Fruit fly (Drosophila melanogaster) whole organism, embryonic: Measurements from ENCODE around the gene CG17202.

Experiments used
- Ada2b ChIP-seq: fragments of 200-800 bp; sonication (Bioruptor generic); IDR thresholded peaks from 2 replicates; pipeline ENCODE4 v1.3.6; 2022; ENCODE audit warnings: missing biosample characterization, missing genetic modification characterization
- Asciz ChIP-seq: fragments of 200-800 bp; sonication (Bioruptor generic); optimal IDR thresholded peaks from 2 replicates; lab custom pipeline; 2017; ENCODE audit warnings: missing biosample characterization, mild to moderate bottlenecking, missing genetic modification characterization, missing genetic modification reagents
- B-H2 ChIP-seq: fragments of 200-800 bp; sonication (Bioruptor generic); optimal IDR thresholded peaks from 2 replicates; lab custom pipeline; 2018; ENCODE audit warnings: missing biosample characterization, mild to moderate bottlenecking, missing genetic modification characterization
- C15 ChIP-seq: fragments of 200-800 bp; sonication (Bioruptor generic); IDR thresholded peaks from 3 replicates; pipeline ENCODE4 v1.3.6; 2022; ENCODE audit warnings: missing biosample characterization, missing genetic modification characterization
- CG12219 ChIP-seq: fragments of 200-800 bp; sonication (Bioruptor generic); optimal IDR thresholded peaks from 3 replicates; lab custom pipeline; 2018; ENCODE audit warnings: missing biosample characterization, mild to moderate bottlenecking, missing genetic modification characterization
- CG12769 ChIP-seq: fragments of 200-800 bp; sonication (Bioruptor generic); optimal IDR thresholded peaks from 2 replicates; lab custom pipeline; 2019; ENCODE audit warnings: missing biosample characterization, mild to moderate bottlenecking, missing genetic modification characterization, moderate library complexity
- CG13287 ChIP-seq: fragments of 200-800 bp; sonication (Bioruptor generic); IDR thresholded peaks from 2 replicates; pipeline ENCODE4 v1.3.6; 2022; ENCODE audit warnings: missing biosample characterization, missing genetic modification characterization; ENCODE audit not compliant: partially characterized antibody
- CG1602 ChIP-seq: fragments of 200-800 bp; sonication (Bioruptor generic); optimal IDR thresholded peaks from 3 replicates; lab custom pipeline; 2016; ENCODE audit warnings: missing biosample characterization, missing genetic modification characterization
- CG1647 ChIP-seq: fragments of 200-800 bp; sonication (Bioruptor generic); optimal IDR thresholded peaks from 3 replicates; lab custom pipeline; 2016; ENCODE audit warnings: missing biosample characterization, missing genetic modification characterization
- CG17385 ChIP-seq: fragments of 200-800 bp; sonication (Bioruptor generic); optimal IDR thresholded peaks from 3 replicates; lab custom pipeline; 2018; ENCODE audit warnings: missing biosample characterization, mild to moderate bottlenecking, missing genetic modification characterization
- CG18011 ChIP-seq: fragments of 200-800 bp; sonication (Bioruptor generic); optimal IDR thresholded peaks from 2 replicates; lab custom pipeline; 2017; ENCODE audit warnings: missing biosample characterization, missing genetic modification characterization, mild to moderate bottlenecking, moderate library complexity, missing genotype
- CG18262 ChIP-seq: fragments of 200-800 bp; optimal IDR thresholded peaks from 3 replicates; lab custom pipeline; 2019; ENCODE audit warnings: missing biosample characterization, mild to moderate bottlenecking, missing genetic modification characterization, moderate library complexity
- CG32532 ChIP-seq: fragments of 200-800 bp; sonication (Bioruptor generic); IDR thresholded peaks from 2 replicates; pipeline ENCODE4 v1.3.6; 2022; ENCODE audit warnings: missing biosample characterization, missing genetic modification characterization
- CG4617 ChIP-seq: fragments of 200-800 bp; sonication (Bioruptor generic); optimal IDR thresholded peaks from 3 replicates; lab custom pipeline; 2016; ENCODE audit warnings: missing biosample characterization, missing genetic modification characterization, borderline replicate concordance
- CG7372 ChIP-seq: fragments of 200-800 bp; sonication (Bioruptor generic); IDR thresholded peaks from 2 replicates; pipeline ENCODE4 v1.3.6; 2022; ENCODE audit warnings: missing biosample characterization, missing genetic modification characterization
- CG8281 ChIP-seq: fragments of 200-800 bp; sonication (Bioruptor generic); optimal IDR thresholded peaks from 2 replicates; lab custom pipeline; 2018; ENCODE audit warnings: missing biosample characterization, mild to moderate bottlenecking, missing genetic modification characterization, moderate library complexity
- Camta ChIP-seq: fragments of 200-800 bp; sonication (Bioruptor generic); optimal IDR thresholded peaks from 2 replicates; lab custom pipeline; 2016; ENCODE audit warnings: missing biosample characterization, missing genetic modification characterization
- Chrac-16 ChIP-seq: fragments of 200-800 bp; sonication (Bioruptor generic); optimal IDR thresholded peaks from 3 replicates; lab custom pipeline; 2016; ENCODE audit warnings: missing biosample characterization, missing genetic modification characterization
- CrebB ChIP-seq: fragments of 200-800 bp; sonication (Bioruptor generic); optimal IDR thresholded peaks from 3 replicates; lab custom pipeline; 2018; ENCODE audit warnings: missing biosample characterization, mild to moderate bottlenecking, missing genetic modification characterization
- D ChIP-seq, 2 experiments: fragments of 200-800 bp in 1 of 2; fragments of >200 bp in 1 of 2; sonication (Bioruptor generic) in 1 of 2; optimal IDR thresholded peaks; 2 replicates in 1 of 2; 3 replicates in 1 of 2; lab custom pipeline; 2017; ENCODE audit warnings: mild to moderate bottlenecking in 1 of 2, missing biosample characterization in 1 of 2, missing genetic modification characterization in 1 of 2, missing genetic modification reagents in 1 of 2
- Deaf1 ChIP-seq: fragments of 200-800 bp; optimal IDR thresholded peaks from 3 replicates; lab custom pipeline; 2019; ENCODE audit warnings: missing biosample characterization, mild to moderate bottlenecking, missing genetic modification characterization, moderate library complexity
- Dek ChIP-seq: fragments of 200-800 bp; sonication (Bioruptor generic); optimal IDR thresholded peaks from 3 replicates; lab custom pipeline; 2019; ENCODE audit warnings: missing biosample characterization, mild to moderate bottlenecking, missing genetic modification characterization, moderate library complexity
- Doc3 ChIP-seq: fragments of 200-800 bp; sonication (Bioruptor generic); IDR thresholded peaks from 3 replicates; pipeline ENCODE4 v1.3.6; 2022; ENCODE audit warnings: missing biosample characterization, missing genetic modification characterization; ENCODE audit not compliant: partially characterized antibody
- Dref ChIP-seq: fragments of 200-800 bp; sonication (Bioruptor generic); IDR thresholded peaks from 2 replicates; pipeline ENCODE4 v1.3.6; 2022; ENCODE audit warnings: missing biosample characterization, missing genetic modification characterization
- HLH4C ChIP-seq: fragments of 200-800 bp; sonication (Bioruptor generic); IDR thresholded peaks from 3 replicates; pipeline ENCODE4 v1.3.6; 2022; ENCODE audit warnings: missing biosample characterization, missing genetic modification characterization; ENCODE audit not compliant: partially characterized antibody
- Hr39 ChIP-seq: fragments of >200 bp; optimal IDR thresholded peaks from 2 replicates; lab custom pipeline; 2017
- Pdp1 ChIP-seq, 2 experiments: fragments of 200-800 bp; sonication (Bioruptor generic); optimal IDR thresholded peaks; 3 replicates each; lab custom pipeline; 2016; ENCODE audit warnings: missing biosample characterization in 2 of 2, missing genetic modification characterization in 2 of 2, mild to moderate bottlenecking in 1 of 2, moderate library complexity in 1 of 2
- Rx ChIP-seq: fragments of 200-800 bp; sonication (Bioruptor generic); IDR thresholded peaks from 2 replicates; pipeline ENCODE4 v1.3.6; 2022; ENCODE audit warnings: missing biosample characterization, missing genetic modification characterization
- Sin3A ChIP-seq: fragments of >200 bp; optimal IDR thresholded peaks from 2 replicates; lab custom pipeline; 2018
- Six4 ChIP-seq: fragments of 200-800 bp; sonication (Bioruptor generic); optimal IDR thresholded peaks from 2 replicates; lab custom pipeline; 2016; ENCODE audit warnings: missing biosample characterization, missing genetic modification characterization
- Sry-δ ChIP-seq: fragments of 200-800 bp; sonication (Bioruptor generic); optimal IDR thresholded peaks from 2 replicates; lab custom pipeline; 2016; ENCODE audit warnings: missing biosample characterization, missing genetic modification characterization
- TFAM ChIP-seq: fragments of 200-800 bp; sonication (Bioruptor generic); optimal IDR thresholded peaks from 2 replicates; lab custom pipeline; 2017; ENCODE audit warnings: missing biosample characterization, missing genetic modification characterization, inconsistent platforms
- YL-1 ChIP-seq: fragments of 200-800 bp; sonication (Bioruptor generic); optimal IDR thresholded peaks from 3 replicates; lab custom pipeline; 2017; ENCODE audit warnings: missing biosample characterization, mild to moderate bottlenecking, missing genetic modification characterization
- cg ChIP-seq: fragments of 200-800 bp; sonication (Bioruptor generic); optimal IDR thresholded peaks from 3 replicates; lab custom pipeline; 2019; ENCODE audit warnings: missing biosample characterization, mild to moderate bottlenecking, missing genetic modification characterization, moderate library complexity
- disco-r ChIP-seq: fragments of 200-800 bp; sonication (Bioruptor generic); optimal IDR thresholded peaks from 2 replicates; lab custom pipeline; 2016; ENCODE audit warnings: missing biosample characterization, missing genetic modification characterization
- dmrt11E ChIP-seq: fragments of 200-800 bp; sonication (Bioruptor generic); optimal IDR thresholded peaks from 3 replicates; lab custom pipeline; 2018; ENCODE audit warnings: missing biosample characterization, mild to moderate bottlenecking, missing genetic modification characterization, moderate library complexity
- eve ChIP-seq, 2 experiments: fragments of >200 bp; optimal IDR thresholded peaks; 2 replicates each; lab custom pipeline; 2017; ENCODE audit warnings: missing biosample characterization in 2 of 2, missing genetic modification characterization in 2 of 2
- inv ChIP-seq: fragments of 200-800 bp; sonication (Bioruptor generic); IDR thresholded peaks from 2 replicates; pipeline ENCODE4 v1.3.6; 2022; ENCODE audit warnings: missing biosample characterization, missing genetic modification characterization; ENCODE audit not compliant: partially characterized antibody
- jigr1 ChIP-seq: fragments of 200-800 bp; sonication (Bioruptor generic); IDR thresholded peaks from 3 replicates; pipeline ENCODE4 v1.3.6; 2022; ENCODE audit warnings: missing biosample characterization, missing genetic modification characterization
- mld ChIP-seq: fragments of 200-800 bp; sonication (Bioruptor generic); IDR thresholded peaks from 3 replicates; pipeline ENCODE4 v1.3.6; 2022; ENCODE audit warnings: missing biosample characterization, missing genetic modification characterization; ENCODE audit not compliant: partially characterized antibody
- nerfin-2 ChIP-seq: fragments of 200-800 bp; sonication (Bioruptor generic); IDR thresholded peaks from 2 replicates; pipeline ENCODE4 v1.3.6; 2022; ENCODE audit warnings: missing biosample characterization, missing genetic modification characterization; ENCODE audit not compliant: partially characterized antibody
- oc ChIP-seq: fragments of 200-800 bp; sonication (Bioruptor generic); optimal IDR thresholded peaks from 2 replicates; lab custom pipeline; 2018; ENCODE audit warnings: missing biosample characterization, mild to moderate bottlenecking, missing genetic modification characterization, moderate library complexity
- pan ChIP-seq, 4 experiments: fragments of >200 bp in 3 of 4; fragments of 200-800 bp in 1 of 4; sonication (Bioruptor generic) in 1 of 4; optimal IDR thresholded peaks in 3 of 4; IDR thresholded peaks in 1 of 4; 2 replicates each; pipeline versions ENCODE4 v1.3.6 to Lab custom; 2017 to 2022; ENCODE audit warnings: missing biosample characterization in 2 of 4, missing genetic modification characterization in 2 of 4, mixed read lengths in 1 of 4
- sens ChIP-seq: fragments of 200-800 bp; sonication (Bioruptor generic); peaks from one replicate; lab custom pipeline; 2016; ENCODE audit warnings: missing biosample characterization, missing genetic modification characterization
- slp2 ChIP-seq: fragments of 200-800 bp; sonication (Bioruptor generic); optimal IDR thresholded peaks from 2 replicates; lab custom pipeline; 2016; ENCODE audit warnings: missing biosample characterization, missing genetic modification characterization
- unpg ChIP-seq: fragments of 200-800 bp; sonication (Bioruptor generic); optimal IDR thresholded peaks from 3 replicates; lab custom pipeline; 2018; ENCODE audit warnings: missing biosample characterization, mild to moderate bottlenecking, missing genetic modification characterization, moderate library complexity
- vnd ChIP-seq: fragments of 200-800 bp; sonication (Bioruptor generic); IDR thresholded peaks from 3 replicates; pipeline ENCODE4 v1.3.6; 2022; ENCODE audit warnings: missing biosample characterization, missing genetic modification characterization; ENCODE audit not compliant: partially characterized antibody
- wdn ChIP-seq: fragments of 200-800 bp; sonication (Bioruptor generic); IDR thresholded peaks from 2 replicates; pipeline ENCODE4 v1.3.6; 2022; ENCODE audit warnings: missing biosample characterization, missing genetic modification characterization
- yki ChIP-seq: fragments of >200 bp; optimal IDR thresholded peaks from 3 replicates; lab custom pipeline; 2018
- zfh1 ChIP-seq: fragments of 200-800 bp; sonication (Bioruptor generic); IDR thresholded peaks from 3 replicates; pipeline ENCODE4 v1.3.6; 2022; ENCODE audit warnings: missing biosample characterization, missing genetic modification characterization

Gene CG17202

DNA sequence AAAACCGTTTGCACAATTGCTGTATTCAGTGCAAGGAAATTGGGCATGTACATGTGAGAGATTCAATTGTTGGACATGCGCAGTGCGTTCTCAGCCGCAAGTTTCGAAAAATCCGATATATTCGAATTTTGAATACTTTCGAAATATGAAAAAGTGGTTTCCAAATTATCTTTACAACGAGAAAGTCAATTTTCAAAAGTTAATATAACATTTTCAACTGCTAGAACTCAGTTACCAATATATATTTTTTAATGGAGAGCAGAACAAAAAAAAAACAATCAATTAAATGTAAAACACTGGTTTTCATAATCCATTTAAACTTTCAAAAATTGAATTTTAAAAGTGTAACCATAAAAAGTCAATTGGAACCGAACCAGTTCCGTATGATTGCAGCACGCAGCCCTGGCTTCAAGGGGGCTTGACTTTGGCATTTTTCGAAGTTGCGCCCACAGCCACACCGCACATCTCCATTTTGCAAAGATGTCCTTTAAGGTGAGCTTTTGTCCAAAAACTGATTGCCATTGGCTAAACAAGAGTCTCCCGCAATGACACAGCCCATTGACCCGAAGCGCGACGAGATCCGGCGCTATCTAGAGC lies at the start of gene CG17202, which contains the start of gene Scgbeta:
Gene CG17202, plus strand, starts transcription at position 390 of the 597 bp plus-strand sequence.
Gene Scgbeta, minus strand, starts transcription at position 51 of the 597 bp plus-strand sequence.
- TF ChIP-seq unpg (GFP tag; lab: Kevin White, UChicago) (no peak), wdn (GFP tag; lab: Robert Waterston, UW) (no peak), CG7372 (GFP tag; lab: Robert Waterston, UW) (no peak), CG4617 (GFP tag; lab: Kevin White, UChicago) (peak; percentile 84), slp2 (GFP tag; lab: Kevin White, UChicago) (no peak), vnd (GFP tag; lab: Robert Waterston, UW) (no peak), sens (GFP tag; lab: Kevin White, UChicago) (no peak), C15 (GFP tag; lab: Robert Waterston, UW) (no peak), Camta (GFP tag; lab: Kevin White, UChicago) (no peak), oc (tag; lab: Kevin White, UChicago) (no peak), Sin3A (lab: Kevin White, UChicago) (peak; percentile 59), Dek (peak; percentile 32), CG17385 (GFP tag; lab: Kevin White, UChicago) (no peak), CrebB (no peak), CG12769 (tag; lab: Kevin White, UChicago) (no peak), Chrac-16 (GFP tag; lab: Kevin White, UChicago) (no peak), Hr39 (lab: Kevin White, UChicago) (no peak), mld (GFP tag; lab: Robert Waterston, UW) (no peak), nerfin-2 (GFP tag; lab: Robert Waterston, UW) (no peak), CG32532 (GFP tag; lab: Robert Waterston, UW) (no peak; the same call in 1 of the 2 replicates), inv (GFP tag; lab: Robert Waterston, UW) (no peak), Pdp1 (GFP tag; optimal IDR thresholded peaks at IDR 0.05; lab: Kevin White, UChicago) (no peak), jigr1 (GFP tag; lab: Robert Waterston, UW) (no peak), yki (lab: Kevin White, UChicago) (no peak), Sry-δ (GFP tag; lab: Kevin White, UChicago) (peak; percentile 43), Deaf1 (tag; lab: Kevin White, UChicago) (no peak), Dref (peak; percentile 45; the same call in 1 of the 2 replicates), cg (no peak), TFAM (GFP tag; lab: Kevin White, UChicago) (no peak), CG18262 (tag; lab: Kevin White, UChicago) (no peak), CG1602 (no peak), Six4 (GFP tag; lab: Kevin White, UChicago) (no peak), CG1647 (no peak), Rx (GFP tag; lab: Robert Waterston, UW) (no peak), CG8281 (tag; lab: Kevin White, UChicago) (no peak), pan (optimal IDR thresholded peaks at IDR 0.05; lab: Kevin White, UChicago) (no peak), pan (GFP tag; optimal IDR thresholded peaks at IDR 0.05 in 1 of 2, IDR thresholded peaks at IDR 0.05 in 1 of 2) (no peak), YL-1 (peak; percentile 59), zfh1 (GFP tag; lab: Robert Waterston, UW) (no peak), D (optimal IDR thresholded peaks at IDR 0.05; lab: Kevin White, UChicago) (no peak), D (GFP tag; optimal IDR thresholded peaks at IDR 0.05; lab: Kevin White, UChicago) (no peak), CG13287 (GFP tag; lab: Robert Waterston, UW) (no peak), CG18011 (GFP tag; lab: Kevin White, UChicago) (no peak), Doc3 (GFP tag; lab: Robert Waterston, UW) (no peak), dmrt11E (tag; lab: Kevin White, UChicago) (no peak), B-H2 (GFP tag; lab: Kevin White, UChicago) (no peak), CG12219 (GFP tag; lab: Kevin White, UChicago) (no peak), HLH4C (GFP tag; lab: Robert Waterston, UW) (no peak), Asciz (no peak), eve (GFP tag; optimal IDR thresholded peaks at IDR 0.05; lab: Kevin White, UChicago) (no peak), disco-r (GFP tag; lab: Kevin White, UChicago) (no peak), Ada2b (GFP tag; lab: Robert Waterston, UW) (0 out of 2 replicates have a peak, but pooled peaks have one; percentile 5)
